Fruit fly (Drosophila melanogaster) whole organism, prepupa: ENCODE data around the gene fh.

ENCODE experiments used
- Blimp-1 ChIP-seq: fragments of 200-800 bp; sonication (Bioruptor generic); optimal IDR thresholded peaks from 3 replicates; lab custom pipeline; 2017; ENCODE audit warnings: missing biosample characterization, missing genetic modification characterization, mild to moderate bottlenecking, moderate library complexity, missing genetic modification reagents
- CG11762 ChIP-seq: fragments of 200-800 bp; sonication (Bioruptor generic); optimal IDR thresholded peaks from 3 replicates; lab custom pipeline; 2016; ENCODE audit warnings: missing biosample characterization, missing genetic modification characterization; ENCODE audit not compliant: insufficient read depth
- CG11902 ChIP-seq: fragments of 200-800 bp; sonication (Bioruptor generic); optimal IDR thresholded peaks from 3 replicates; lab custom pipeline; 2016; ENCODE audit warnings: missing biosample characterization, missing genetic modification characterization
- CG15336 ChIP-seq: fragments of 200-800 bp; sonication (Bioruptor generic); IDR thresholded peaks from 2 replicates; pipeline ENCODE4 v1.3.6; 2022; ENCODE audit warnings: missing biosample characterization, missing genetic modification characterization
- CG16779 ChIP-seq: fragments of 200-800 bp; sonication (Bioruptor generic); optimal IDR thresholded peaks from 3 replicates; lab custom pipeline; 2017; ENCODE audit warnings: missing biosample characterization, mild to moderate bottlenecking, missing genetic modification characterization
- CG3032 ChIP-seq: fragments of 200-800 bp; optimal IDR thresholded peaks from 2 replicates; lab custom pipeline; 2019; ENCODE audit warnings: missing biosample characterization, mild to moderate bottlenecking, missing genetic modification characterization, moderate library complexity
- CG32006 ChIP-seq: fragments of 200-800 bp; sonication (Bioruptor generic); optimal IDR thresholded peaks from 3 replicates; lab custom pipeline; 2017; ENCODE audit warnings: missing biosample characterization, mild to moderate bottlenecking, missing genetic modification characterization
- CG34406 ChIP-seq: fragments of 200-800 bp; sonication (Bioruptor generic); optimal IDR thresholded peaks from 3 replicates; lab custom pipeline; 2016; ENCODE audit warnings: missing biosample characterization, missing genetic modification characterization
- CG3919 ChIP-seq: fragments of 200-800 bp; sonication (Bioruptor generic); optimal IDR thresholded peaks from 3 replicates; lab custom pipeline; 2016; ENCODE audit warnings: missing biosample characterization, missing genetic modification characterization
- CG4318 ChIP-seq: fragments of 200-800 bp; sonication (Bioruptor generic); optimal IDR thresholded peaks from 3 replicates; lab custom pipeline; 2017; ENCODE audit warnings: missing biosample characterization, mild to moderate bottlenecking, missing genetic modification characterization
- CG6163 ChIP-seq: fragments of 200-800 bp; sonication (Bioruptor generic); IDR thresholded peaks from 3 replicates; pipeline ENCODE4 v1.3.6; 2022; ENCODE audit warnings: missing biosample characterization, missing genetic modification characterization
- CG6276 ChIP-seq: fragments of 200-800 bp; sonication (Bioruptor generic); optimal IDR thresholded peaks from 2 replicates; lab custom pipeline; 2017; ENCODE audit warnings: missing biosample characterization, mild to moderate bottlenecking, missing genetic modification characterization
- CG6808 ChIP-seq: fragments of 200-800 bp; sonication (Bioruptor generic); optimal IDR thresholded peaks from 3 replicates; lab custom pipeline; 2017; ENCODE audit warnings: missing biosample characterization, missing genetic modification characterization, mild to moderate bottlenecking, moderate library complexity, missing genetic modification reagents
- CG8119 ChIP-seq: fragments of 200-800 bp; sonication (Bioruptor generic); IDR thresholded peaks from 3 replicates; pipeline ENCODE4 v1.3.6; 2022; ENCODE audit warnings: missing biosample characterization, missing genetic modification characterization
- CG8319 ChIP-seq: fragments of 200-800 bp; sonication (Bioruptor generic); optimal IDR thresholded peaks from 3 replicates; lab custom pipeline; 2016; ENCODE audit warnings: missing biosample characterization, missing genetic modification characterization
- CG8632 ChIP-seq: fragments of 200-800 bp; sonication (Bioruptor generic); optimal IDR thresholded peaks from 3 replicates; lab custom pipeline; 2016; ENCODE audit warnings: missing biosample characterization, missing genetic modification characterization
- Eip75B ChIP-seq: fragments of 200-800 bp; sonication (Bioruptor generic); optimal IDR thresholded peaks from 3 replicates; lab custom pipeline; 2016; ENCODE audit warnings: missing biosample characterization, missing genetic modification characterization
- Eip78C ChIP-seq: fragments of 200-800 bp; sonication (Bioruptor generic); peaks from one replicate; lab custom pipeline; 2016; ENCODE audit warnings: missing biosample characterization, missing genetic modification characterization
- Eip93F ChIP-seq: fragments of 200-800 bp; sonication (Bioruptor generic); optimal IDR thresholded peaks from 2 replicates; lab custom pipeline; 2016; ENCODE audit warnings: missing biosample characterization, mild to moderate bottlenecking, missing genetic modification characterization
- Ets96B ChIP-seq: fragments of 200-800 bp; optimal IDR thresholded peaks from 2 replicates; lab custom pipeline; 2019; ENCODE audit warnings: missing biosample characterization, mild to moderate bottlenecking, missing genetic modification characterization, moderate library complexity
- Hr39 ChIP-seq: fragments of 200-800 bp; sonication (Bioruptor generic); optimal IDR thresholded peaks from 2 replicates; lab custom pipeline; 2016; ENCODE audit warnings: missing biosample characterization, missing genetic modification characterization
- Hr4 ChIP-seq: fragments of 200-800 bp; sonication (Bioruptor generic); optimal IDR thresholded peaks from 3 replicates; lab custom pipeline; 2016; ENCODE audit warnings: missing biosample characterization, missing genetic modification characterization
- Lpt ChIP-seq: fragments of 200-800 bp; sonication (Bioruptor generic); optimal IDR thresholded peaks from 3 replicates; lab custom pipeline; 2016; ENCODE audit warnings: missing biosample characterization, missing genetic modification characterization
- OdsH ChIP-seq: fragments of 200-800 bp; sonication (Bioruptor generic); optimal IDR thresholded peaks from 3 replicates; lab custom pipeline; 2016; ENCODE audit warnings: missing biosample characterization, missing genetic modification characterization
- Sox102F ChIP-seq: fragments of 200-800 bp; sonication (Bioruptor generic); optimal IDR thresholded peaks from 2 replicates; lab custom pipeline; 2016; ENCODE audit warnings: missing biosample characterization, mild to moderate bottlenecking, missing genetic modification characterization
- achi ChIP-seq: fragments of 200-800 bp; sonication (Bioruptor generic); optimal IDR thresholded peaks from 3 replicates; lab custom pipeline; 2016; ENCODE audit warnings: missing biosample characterization, missing genetic modification characterization
- acj6 ChIP-seq: fragments of 200-800 bp; sonication (Bioruptor generic); optimal IDR thresholded peaks from 3 replicates; lab custom pipeline; 2016; ENCODE audit warnings: missing biosample characterization, missing genetic modification characterization
- dsx ChIP-seq: fragments of 200-800 bp; optimal IDR thresholded peaks from 3 replicates; lab custom pipeline; 2019; ENCODE audit warnings: missing biosample characterization, mild to moderate bottlenecking, missing genetic modification characterization, moderate library complexity; ENCODE audit not compliant: poor library complexity, severe bottlenecking
- eg ChIP-seq: fragments of 200-800 bp; sonication (Bioruptor generic); IDR thresholded peaks from 3 replicates; pipeline ENCODE4 v1.3.6; 2022; ENCODE audit warnings: missing biosample characterization, missing genetic modification characterization
- esn ChIP-seq: fragments of 200-800 bp; sonication (Bioruptor generic); optimal IDR thresholded peaks from 2 replicates; lab custom pipeline; 2016; ENCODE audit warnings: missing biosample characterization, mild to moderate bottlenecking, missing genetic modification characterization, moderate library complexity
- fd59A ChIP-seq: fragments of 200-800 bp; sonication (Bioruptor generic); optimal IDR thresholded peaks from 2 replicates; lab custom pipeline; 2017; ENCODE audit warnings: missing biosample characterization, mild to moderate bottlenecking, missing genetic modification characterization, missing genetic modification reagents
- fd85E ChIP-seq: fragments of 200-800 bp; sonication (Bioruptor generic); optimal IDR thresholded peaks from 3 replicates; lab custom pipeline; 2016; ENCODE audit warnings: missing biosample characterization, missing genetic modification characterization
- net ChIP-seq: fragments of 200-800 bp; sonication (Bioruptor generic); optimal IDR thresholded peaks from 3 replicates; lab custom pipeline; 2016; ENCODE audit warnings: missing biosample characterization, missing genetic modification characterization
- spab ChIP-seq: fragments of 200-800 bp; sonication (Bioruptor generic); optimal IDR thresholded peaks from 2 replicates; lab custom pipeline; 2017; ENCODE audit warnings: missing biosample characterization, mild to moderate bottlenecking, missing genetic modification characterization, missing genetic modification reagents
- ss ChIP-seq, 2 experiments: fragments of 200-800 bp; sonication (Bioruptor generic); optimal IDR thresholded peaks; 2 replicates in 1 of 2; 3 replicates in 1 of 2; lab custom pipeline; 2017 to 2018; ENCODE audit warnings: mild to moderate bottlenecking in 2 of 2, missing biosample characterization in 2 of 2, missing genetic modification characterization in 2 of 2, moderate library complexity in 1 of 2
- svp ChIP-seq: fragments of 200-800 bp; sonication (Bioruptor generic); peaks from one replicate; lab custom pipeline; 2016; ENCODE audit warnings: missing biosample characterization, missing genetic modification characterization
- topi ChIP-seq: fragments of 200-800 bp; sonication (Bioruptor generic); optimal IDR thresholded peaks from 3 replicates; lab custom pipeline; 2016; ENCODE audit warnings: missing biosample characterization, missing genetic modification characterization

fh gene

dm6 chrX:9134922-9135453, 13.9 kb downstream of the fh start, which contains the start of gene fend (continued):
- peak; percentile 2 for TF ChIP-seq CG4318 (GFP tag; lab: Kevin White, UChicago)
- peak; percentile 3 for TF ChIP-seq Hr4
- no peak for TF ChIP-seq fd59A (GFP tag; lab: Kevin White, UChicago)
- no peak for TF ChIP-seq CG15336 (GFP tag; lab: Robert Waterston, UW)
- TF ChIP-seq CG8119 (GFP tag; lab: Robert Waterston, UW), result no peak
- TF ChIP-seq CG32006 (GFP tag; lab: Kevin White, UChicago), result peak; percentile 56
- TF ChIP-seq net (GFP tag; lab: Kevin White, UChicago), result peak; percentile 32
- TF ChIP-seq eg (GFP tag; lab: Robert Waterston, UW), result no peak

DNA sequence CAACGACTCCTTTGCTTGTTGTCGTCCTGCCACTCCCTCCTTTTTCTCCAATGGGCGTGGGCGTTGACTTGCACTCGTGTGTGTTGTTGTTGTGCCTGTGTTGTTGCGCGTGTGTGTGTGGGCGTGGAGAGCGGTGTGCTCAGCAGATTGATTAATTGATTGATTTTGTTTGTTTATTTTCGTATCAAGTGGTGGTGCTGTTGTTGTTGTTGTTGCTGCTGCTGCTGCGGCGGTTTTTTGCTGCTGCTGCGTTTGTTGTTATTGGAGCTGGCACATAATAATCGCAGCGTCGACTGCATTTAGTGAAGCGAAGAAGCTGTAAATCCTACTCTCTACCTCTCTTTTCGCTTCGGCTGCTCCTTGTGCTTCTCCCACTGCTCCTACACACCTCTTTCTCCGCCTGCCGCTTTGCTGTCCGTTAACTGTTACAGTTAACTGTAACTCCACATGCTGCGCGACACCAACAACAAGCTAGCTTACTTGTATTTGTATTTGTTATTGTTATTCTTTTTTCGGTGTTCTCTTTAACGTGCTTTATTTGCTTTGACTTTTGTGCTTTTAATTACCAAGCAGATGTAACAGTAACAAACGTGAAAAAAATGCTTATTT, 14.5 kb downstream of the fh start:
- TF ChIP-seq Eip78C (GFP tag; lab: Kevin White, UChicago) (no peak), acj6 (GFP tag; lab: Kevin White, UChicago) (no peak), net (GFP tag; lab: Kevin White, UChicago) (no peak), achi (no peak), Eip93F (GFP tag; lab: Kevin White, UChicago) (no peak), Blimp-1 (no peak), esn (GFP tag; lab: Kevin White, UChicago) (no peak), Hr39 (GFP tag; lab: Kevin White, UChicago) (no peak), topi (GFP tag; lab: Kevin White, UChicago) (no peak), ss (GFP tag; optimal IDR thresholded peaks at IDR 0.05; lab: Kevin White, UChicago) (peak; percentile 35 to 70), CG6808 (peak; percentile 35), CG15336 (GFP tag; lab: Robert Waterston, UW) (no peak), CG3919 (GFP tag; lab: Kevin White, UChicago) (no peak), CG11902 (no peak), Lpt (GFP tag; lab: Kevin White, UChicago) (no peak), CG3032 (tag; lab: Kevin White, UChicago) (no peak), Sox102F (no peak), CG8119 (GFP tag; lab: Robert Waterston, UW) (0 out of 3 replicates have a peak, but pooled peaks have one; percentile 32), spab (no peak), Eip75B (GFP tag; lab: Kevin White, UChicago) (no peak), CG4318 (GFP tag; lab: Kevin White, UChicago) (no peak), CG11762 (GFP tag; lab: Kevin White, UChicago) (no peak), OdsH (no peak), CG6163 (GFP tag; lab: Robert Waterston, UW) (no peak; the same call in 2 of the 3 replicates), dsx (GFP tag; lab: Kevin White, UChicago) (peak; percentile 28), CG8319 (GFP tag; lab: Kevin White, UChicago) (no peak), svp (GFP tag; lab: Kevin White, UChicago) (peak; percentile 78), CG34406 (GFP tag; lab: Kevin White, UChicago) (no peak), fd59A (GFP tag; lab: Kevin White, UChicago) (no peak), CG6276 (GFP tag; lab: Kevin White, UChicago) (no peak), fd85E (GFP tag; lab: Kevin White, UChicago) (no peak), Ets96B (no peak), CG16779 (no peak), eg (GFP tag; lab: Robert Waterston, UW) (peak; percentile 34; the same call in 1 of the 3 replicates), CG32006 (GFP tag; lab: Kevin White, UChicago) (no peak), CG8632 (GFP tag; lab: Kevin White, UChicago) (no peak)
- TF ChIP-seq, all 60 proteins: peak for 6
